Worm (Caenorhabditis elegans): ENCODE measurements around the gene zyg-9.

DNA sequence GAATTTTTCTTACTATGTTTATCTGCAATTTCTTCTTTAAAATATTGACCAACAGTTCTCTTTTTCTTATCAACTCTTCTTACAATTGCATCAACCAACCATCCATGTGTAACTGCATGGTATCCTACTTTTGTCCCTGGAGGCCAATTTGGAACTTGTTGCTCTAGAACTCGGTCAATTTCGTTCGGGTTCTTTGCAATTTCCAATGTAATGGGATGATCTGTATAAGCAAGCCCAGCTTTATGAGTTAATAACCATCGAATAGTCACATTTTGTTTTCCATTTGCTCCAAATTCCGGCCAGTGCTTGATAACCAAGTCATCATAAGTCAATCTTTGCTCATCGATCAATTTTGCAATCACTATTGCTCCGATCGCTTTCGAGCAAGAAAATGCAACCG lies 21.7 kb downstream of the zyg-9 start:
- TF ChIP-seq ref-1 (GFP tag; conservative IDR thresholded peaks at IDR 0.05) (no peak), flt-1 (GFP tag; IDR thresholded peaks at IDR 0.05) (no peak), tab-1 (GFP tag; IDR thresholded peaks at IDR 0.05) (no peak), ztf-23 (GFP tag; IDR thresholded peaks at IDR 0.05) (no peak), med-1 (GFP tag; optimal IDR thresholded peaks at IDR 0.05; ENCODE audit: insufficient read depth) (no peak), cog-1 (tag; optimal IDR thresholded peaks at IDR 0.05) (no peak), klf-2 (GFP tag; conservative IDR thresholded peaks at IDR 0.05) (no peak), ztf-29 (GFP tag; IDR thresholded peaks at IDR 0.05) (no peak), T22C8.4 (GFP tag; IDR thresholded peaks at IDR 0.05) (no peak)
